Fruit fly (Drosophila melanogaster) whole organism, embryonic: ENCODE results near the gene Ndfip.

ENCODE experiments used
- Abd-B ChIP-seq: fragments of 200-800 bp; sonication (Bioruptor generic); optimal IDR thresholded peaks from 2 replicates; lab custom pipeline; 2018; ENCODE audit warnings: missing biosample characterization, mild to moderate bottlenecking, missing genetic modification characterization, moderate library complexity
- Adf1 ChIP-seq: fragments of 200-800 bp; sonication (Bioruptor generic); IDR thresholded peaks from 2 replicates; pipeline ENCODE4 v1.3.6; 2022; ENCODE audit warnings: missing biosample characterization, missing genetic modification characterization
- Atf3 ChIP-seq: fragments of 200-800 bp; sonication (Bioruptor generic); optimal IDR thresholded peaks from 3 replicates; lab custom pipeline; 2016; ENCODE audit warnings: missing biosample characterization, missing genetic modification characterization
- Atf6 ChIP-seq: fragments of 200-800 bp; sonication (Bioruptor generic); IDR thresholded peaks from 2 replicates; pipeline ENCODE4 v1.3.6; 2022; ENCODE audit warnings: missing biosample characterization, missing genetic modification characterization
- Bteb2 ChIP-seq: fragments of 200-800 bp; sonication (Bioruptor generic); optimal IDR thresholded peaks from 2 replicates; lab custom pipeline; 2016; ENCODE audit warnings: missing biosample characterization, missing genetic modification characterization
- CG10431 ChIP-seq: fragments of 200-800 bp; sonication (Bioruptor generic); optimal IDR thresholded peaks from 3 replicates; lab custom pipeline; 2018; ENCODE audit warnings: missing biosample characterization, mild to moderate bottlenecking, missing genetic modification characterization
- CG11560 ChIP-seq: fragments of 200-800 bp; sonication (Bioruptor generic); IDR thresholded peaks from 3 replicates; pipeline ENCODE4 v1.3.6; 2022; ENCODE audit warnings: missing biosample characterization, missing genetic modification characterization
- CG12236 ChIP-seq: fragments of 200-800 bp; sonication (Bioruptor generic); optimal IDR thresholded peaks from 2 replicates; lab custom pipeline; 2016; ENCODE audit warnings: missing biosample characterization, missing genetic modification characterization
- CG14050 ChIP-seq: fragments of 200-800 bp; sonication (Bioruptor generic); IDR thresholded peaks from 3 replicates; pipeline ENCODE4 v1.3.6; 2022; ENCODE audit warnings: missing biosample characterization, missing genetic modification characterization
- CG15514 ChIP-seq: fragments of 200-800 bp; sonication (Bioruptor generic); optimal IDR thresholded peaks from 3 replicates; lab custom pipeline; 2017; ENCODE audit warnings: missing biosample characterization, missing genetic modification characterization, mild to moderate bottlenecking, moderate library complexity, missing genetic modification reagents
- CG2129 ChIP-seq: fragments of 200-800 bp; sonication (Bioruptor generic); IDR thresholded peaks from 2 replicates; pipeline ENCODE4 v1.3.6; 2022; ENCODE audit warnings: missing biosample characterization, missing genetic modification characterization; ENCODE audit not compliant: partially characterized antibody
- CG2678 ChIP-seq: fragments of 200-800 bp; sonication (Bioruptor generic); optimal IDR thresholded peaks from 3 replicates; lab custom pipeline; 2019; ENCODE audit warnings: missing biosample characterization, mild to moderate bottlenecking, missing genetic modification characterization, moderate library complexity
- CG2889 ChIP-seq: fragments of 200-800 bp; sonication (Bioruptor generic); IDR thresholded peaks from 3 replicates; pipeline ENCODE4 v1.3.6; 2022; ENCODE audit warnings: missing biosample characterization, missing genetic modification characterization
- CG30020 ChIP-seq: fragments of 200-800 bp; optimal IDR thresholded peaks from 2 replicates; lab custom pipeline; 2019; ENCODE audit warnings: missing biosample characterization, mild to moderate bottlenecking, missing genetic modification characterization, moderate library complexity
- CG30403 ChIP-seq: fragments of 200-800 bp; sonication (Bioruptor generic); optimal IDR thresholded peaks from 3 replicates; lab custom pipeline; 2016; ENCODE audit warnings: missing biosample characterization, missing genetic modification characterization
- CG5953 ChIP-seq: fragments of 200-800 bp; sonication (Bioruptor generic); IDR thresholded peaks from 2 replicates; pipeline ENCODE4 v1.3.6; 2022; ENCODE audit warnings: missing biosample characterization, missing genetic modification characterization
- CG8359 ChIP-seq: fragments of 200-800 bp; sonication (Bioruptor generic); optimal IDR thresholded peaks from 2 replicates; lab custom pipeline; 2017; ENCODE audit warnings: missing biosample characterization, mild to moderate bottlenecking, missing genetic modification characterization, borderline replicate concordance
- CG9932 ChIP-seq: fragments of 200-800 bp; sonication (Bioruptor generic); IDR thresholded peaks from 2 replicates; pipeline ENCODE4 v1.3.6; 2022; ENCODE audit warnings: missing biosample characterization, missing genetic modification characterization
- D19B ChIP-seq: fragments of 200-800 bp; sonication (Bioruptor generic); optimal IDR thresholded peaks from 2 replicates; lab custom pipeline; 2017; ENCODE audit warnings: missing biosample characterization, mild to moderate bottlenecking, missing genetic modification characterization
- Dad ChIP-seq: fragments of 200-800 bp; sonication (Bioruptor generic); optimal IDR thresholded peaks from 3 replicates; lab custom pipeline; 2016; ENCODE audit warnings: missing biosample characterization, missing genetic modification characterization
- Dll ChIP-seq: fragments of 200-800 bp; sonication (Bioruptor generic); IDR thresholded peaks from 4 replicates; pipeline ENCODE4 v1.3.6; 2022; ENCODE audit warnings: missing biosample characterization, missing genetic modification characterization; ENCODE audit not compliant: partially characterized antibody
- Dref ChIP-seq: fragments of 200-800 bp; sonication (Bioruptor generic); IDR thresholded peaks from 2 replicates; pipeline ENCODE4 v1.3.6; 2022; ENCODE audit warnings: missing biosample characterization, missing genetic modification characterization
- E2f1 ChIP-seq: fragments of 200-800 bp; sonication (Bioruptor generic); IDR thresholded peaks from 2 replicates; pipeline ENCODE4 v1.3.6; 2022; ENCODE audit warnings: missing biosample characterization, missing genetic modification characterization
- E2f2 ChIP-seq: fragments of 200-800 bp; sonication (Bioruptor generic); IDR thresholded peaks from 2 replicates; pipeline ENCODE4 v1.3.6; 2022; ENCODE audit warnings: missing biosample characterization, missing genetic modification characterization
- Gug ChIP-seq: fragments of 200-800 bp; sonication (Bioruptor generic); IDR thresholded peaks from 4 replicates; pipeline ENCODE4 v1.3.6; 2022; ENCODE audit warnings: missing biosample characterization, missing genetic modification characterization
- Hmx ChIP-seq: fragments of 200-800 bp; sonication (Bioruptor generic); optimal IDR thresholded peaks from 2 replicates; lab custom pipeline; 2016; ENCODE audit warnings: missing biosample characterization, missing genetic modification characterization
- Nf-YA ChIP-seq: fragments of 200-800 bp; sonication (Bioruptor generic); IDR thresholded peaks from 2 replicates; pipeline ENCODE4 v1.3.6; 2022; ENCODE audit warnings: missing biosample characterization, missing genetic modification characterization
- PHDP ChIP-seq: fragments of 200-800 bp; sonication (Bioruptor generic); optimal IDR thresholded peaks from 3 replicates; lab custom pipeline; 2018; ENCODE audit warnings: missing biosample characterization, mild to moderate bottlenecking, missing genetic modification characterization, moderate library complexity
- Rfx ChIP-seq: fragments of 200-800 bp; sonication (Bioruptor generic); IDR thresholded peaks from 2 replicates; pipeline ENCODE4 v1.3.6; 2022; ENCODE audit warnings: missing biosample characterization, missing genetic modification characterization
- Taf1 ChIP-seq: fragments of 200-800 bp; sonication (Bioruptor generic); IDR thresholded peaks from 2 replicates; pipeline ENCODE4 v1.3.6; 2022; ENCODE audit warnings: missing biosample characterization, missing genetic modification characterization
- Xrp1 ChIP-seq: fragments of 200-800 bp; sonication (Bioruptor generic); IDR thresholded peaks from 2 replicates; pipeline ENCODE4 v1.3.6; 2022; ENCODE audit warnings: missing biosample characterization, missing genetic modification characterization
- YL-1 ChIP-seq: fragments of 200-800 bp; sonication (Bioruptor generic); optimal IDR thresholded peaks from 3 replicates; lab custom pipeline; 2017; ENCODE audit warnings: missing biosample characterization, mild to moderate bottlenecking, missing genetic modification characterization
- ab ChIP-seq: fragments of 200-800 bp; sonication (Bioruptor generic); optimal IDR thresholded peaks from 2 replicates; lab custom pipeline; 2016; ENCODE audit warnings: missing biosample characterization, missing genetic modification characterization
- ase ChIP-seq: fragments of 200-800 bp; sonication (Bioruptor generic); IDR thresholded peaks from 3 replicates; pipeline ENCODE4 v1.3.6; 2022; ENCODE audit warnings: missing biosample characterization, missing genetic modification characterization
- chif ChIP-seq, 2 experiments: fragments of 200-800 bp; sonication (Bioruptor generic); optimal IDR thresholded peaks; 3 replicates each; lab custom pipeline; 2016; ENCODE audit warnings: missing biosample characterization in 2 of 2, missing genetic modification characterization in 2 of 2
- croc ChIP-seq: fragments of 200-800 bp; sonication (Bioruptor generic); conservative IDR thresholded peaks from 3 replicates; pipeline ENCODE4 v1.3.6; 2022; ENCODE audit warnings: missing biosample characterization, missing genetic modification characterization
- dan ChIP-seq: fragments of 200-800 bp; sonication (Bioruptor generic); IDR thresholded peaks from 2 replicates; pipeline ENCODE4 v1.3.6; 2022; ENCODE audit warnings: missing biosample characterization, missing genetic modification characterization
- eve ChIP-seq, 2 experiments: fragments of >200 bp; optimal IDR thresholded peaks; 2 replicates each; lab custom pipeline; 2017; ENCODE audit warnings: missing biosample characterization in 2 of 2, missing genetic modification characterization in 2 of 2
- gce ChIP-seq: fragments of 200-800 bp; sonication (Bioruptor generic); IDR thresholded peaks from 3 replicates; pipeline ENCODE4 v1.3.6; 2022; ENCODE audit warnings: missing biosample characterization, missing genetic modification characterization
- gro ChIP-seq: fragments of 200-800 bp; sonication (Bioruptor generic); optimal IDR thresholded peaks from 2 replicates; lab custom pipeline; 2016; ENCODE audit warnings: missing biosample characterization, missing genetic modification characterization
- nmo ChIP-seq: fragments of 200-800 bp; sonication (Bioruptor generic); optimal IDR thresholded peaks from 2 replicates; lab custom pipeline; 2018; ENCODE audit warnings: missing biosample characterization, mild to moderate bottlenecking, missing genetic modification characterization, moderate library complexity
- p53 ChIP-seq: fragments of 200-800 bp; sonication (Bioruptor generic); optimal IDR thresholded peaks from 2 replicates; lab custom pipeline; 2016; ENCODE audit warnings: missing biosample characterization, missing genetic modification characterization
- pan ChIP-seq, 4 experiments: fragments of >200 bp in 3 of 4; fragments of 200-800 bp in 1 of 4; sonication (Bioruptor generic) in 1 of 4; optimal IDR thresholded peaks in 3 of 4; IDR thresholded peaks in 1 of 4; 2 replicates each; pipeline versions ENCODE4 v1.3.6 to Lab custom; 2017 to 2022; ENCODE audit warnings: missing biosample characterization in 2 of 4, missing genetic modification characterization in 2 of 4, mixed read lengths in 1 of 4
- phol ChIP-seq: fragments of 200-800 bp; sonication (Bioruptor generic); optimal IDR thresholded peaks from 3 replicates; lab custom pipeline; 2018; ENCODE audit warnings: missing biosample characterization, mild to moderate bottlenecking, missing genetic modification characterization, moderate library complexity
- rib ChIP-seq: fragments of 200-800 bp; sonication (Bioruptor generic); IDR thresholded peaks from 2 replicates; pipeline ENCODE4 v1.3.6; 2022; ENCODE audit warnings: missing biosample characterization, missing genetic modification characterization
- shn ChIP-seq: fragments of 200-800 bp; sonication (Bioruptor generic); optimal IDR thresholded peaks from 3 replicates; lab custom pipeline; 2016; ENCODE audit warnings: missing biosample characterization, missing genetic modification characterization
- sisA ChIP-seq: fragments of 200-800 bp; sonication (Bioruptor generic); IDR thresholded peaks from 2 replicates; pipeline ENCODE4 v1.3.6; 2022; ENCODE audit warnings: missing biosample characterization, missing genetic modification characterization
- sna ChIP-seq: fragments of 200-800 bp; sonication (Bioruptor generic); IDR thresholded peaks from 2 replicates; pipeline ENCODE4 v1.3.6; 2022; ENCODE audit warnings: missing biosample characterization, missing genetic modification characterization; ENCODE audit not compliant: partially characterized antibody
- tx ChIP-seq: fragments of 200-800 bp; sonication (Bioruptor generic); optimal IDR thresholded peaks from 2 replicates; lab custom pipeline; 2016; ENCODE audit warnings: missing biosample characterization, missing genetic modification characterization
- zen2 ChIP-seq: fragments of 200-800 bp; sonication (Bioruptor generic); IDR thresholded peaks from 3 replicates; pipeline ENCODE4 v1.3.6; 2022; ENCODE audit warnings: missing biosample characterization, missing genetic modification characterization; ENCODE audit not compliant: partially characterized antibody
- zfh1 ChIP-seq: fragments of 200-800 bp; sonication (Bioruptor generic); IDR thresholded peaks from 3 replicates; pipeline ENCODE4 v1.3.6; 2022; ENCODE audit warnings: missing biosample characterization, missing genetic modification characterization

The Ndfip gene

DNA sequence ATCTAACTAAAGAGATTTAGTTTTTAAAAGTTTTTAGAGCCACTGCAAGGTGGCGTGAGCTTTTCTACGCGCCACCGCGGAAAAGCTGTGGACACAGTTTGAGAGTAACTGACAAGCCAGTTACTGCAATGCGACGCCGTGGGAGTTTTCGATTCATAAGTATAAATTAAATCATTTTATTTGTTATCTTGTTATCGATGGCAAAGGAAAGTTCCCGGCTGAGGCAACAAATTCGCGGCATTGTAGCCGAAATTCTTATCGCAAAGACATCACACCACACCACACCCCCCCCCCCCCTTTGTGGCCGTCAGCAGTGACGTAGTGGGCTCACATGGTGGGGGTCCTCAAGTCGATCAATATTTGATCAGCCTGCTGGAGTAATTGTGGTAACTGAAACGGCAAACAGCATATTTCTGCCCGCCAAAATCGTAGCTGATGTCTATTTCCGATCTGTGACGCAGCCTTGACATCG lies 1.8 kb upstream of the Ndfip start (continued):
- peak; percentile 8 for TF ChIP-seq D19B (GFP tag; lab: Kevin White, UChicago)
- no peak for TF ChIP-seq p53 (GFP tag; lab: Kevin White, UChicago)
- peak; percentile 70 for TF ChIP-seq CG15514 (GFP tag; lab: Kevin White, UChicago)
- no peak for TF ChIP-seq gce (GFP tag; lab: Robert Waterston, UW)
- peak; percentile 37 for TF ChIP-seq PHDP (tag; lab: Kevin White, UChicago)
- no peak for TF ChIP-seq Nf-YA (GFP tag; lab: Robert Waterston, UW)
- TF ChIP-seq zfh1 (GFP tag; lab: Robert Waterston, UW) = peak; percentile 51; the same call in 1 of the 3 replicates
- no peak for TF ChIP-seq zen2 (GFP tag; lab: Robert Waterston, UW)
- no peak for TF ChIP-seq dan
- TF ChIP-seq CG2678 = peak; percentile 60
- no peak for TF ChIP-seq Dad
- peak; percentile 35; the same call in 1 of the 2 replicates for TF ChIP-seq CG9932 (GFP tag; lab: Robert Waterston, UW)
- TF ChIP-seq Abd-B = no peak
- no peak for TF ChIP-seq Gug (GFP tag; lab: Robert Waterston, UW)
- no peak for TF ChIP-seq Dll
- TF ChIP-seq nmo (GFP tag; lab: Kevin White, UChicago) = peak; percentile 1
- no peak for TF ChIP-seq pan (optimal IDR thresholded peaks at IDR 0.05; lab: Kevin White, UChicago)
- peak in 1 of 2 experiments; percentile 54 for TF ChIP-seq pan (GFP tag; optimal IDR thresholded peaks at IDR 0.05 in 1 of 2, IDR thresholded peaks at IDR 0.05 in 1 of 2)
- peak; percentile 54; the same call in 1 of the 2 replicates for TF ChIP-seq E2f2 (GFP tag; lab: Robert Waterston, UW)
- no peak for TF ChIP-seq eve (GFP tag; optimal IDR thresholded peaks at IDR 0.05; lab: Kevin White, UChicago)
- TF ChIP-seq CG14050 = no peak
- TF ChIP-seq croc = no peak
- TF ChIP-seq CG11560 (tag; lab: Robert Waterston, UW) = no peak
- no peak for TF ChIP-seq CG2129 (GFP tag; lab: Robert Waterston, UW)
- TF ChIP-seq CG5953 (GFP tag; lab: Robert Waterston, UW) = no peak
- no peak for TF ChIP-seq YL-1 (GFP tag; lab: Kevin White, UChicago)
- TF ChIP-seq chif (GFP tag; optimal IDR thresholded peaks at IDR 0.05; lab: Kevin White, UChicago) = no peak
- no peak for TF ChIP-seq shn (GFP tag; lab: Kevin White, UChicago)
- TF ChIP-seq sna (GFP tag; lab: Robert Waterston, UW) = no peak
- no peak for TF ChIP-seq phol (tag; lab: Kevin White, UChicago)
- TF ChIP-seq Dref (GFP tag; lab: Robert Waterston, UW) = no peak
- no peak for TF ChIP-seq CG30020
- TF ChIP-seq CG12236 (GFP tag; lab: Kevin White, UChicago) = no peak
- no peak for TF ChIP-seq Taf1 (GFP tag; lab: Robert Waterston, UW)
- no peak for TF ChIP-seq tx
- TF ChIP-seq CG30403 (GFP tag; lab: Kevin White, UChicago) = no peak
- TF ChIP-seq E2f1 (GFP tag; lab: Robert Waterston, UW) = peak; percentile 9; the same call in 1 of the 2 replicates
- TF ChIP-seq Rfx = peak; percentile 50; the same call in 1 of the 2 replicates
- TF ChIP-seq Xrp1 (GFP tag; lab: Robert Waterston, UW) = peak; percentile 56
- TF ChIP-seq Atf6 (GFP tag; lab: Robert Waterston, UW) = peak; percentile 62; the same call in 1 of the 2 replicates
- no peak for TF ChIP-seq sisA (GFP tag; lab: Robert Waterston, UW)
- no peak for TF ChIP-seq Atf3 (GFP tag; lab: Kevin White, UChicago)
- TF ChIP-seq ase (GFP tag; lab: Robert Waterston, UW) = 0 out of 3 replicates have a peak, but pooled peaks have one; percentile 15
- TF ChIP-seq CG10431 (GFP tag; lab: Kevin White, UChicago) = no peak
- TF ChIP-seq rib = no peak
- no peak for TF ChIP-seq Bteb2 (GFP tag; lab: Kevin White, UChicago)
- TF ChIP-seq gro (GFP tag; lab: Kevin White, UChicago) = no peak
- no peak for TF ChIP-seq ab (GFP tag; lab: Kevin White, UChicago)
- 0 out of 3 replicates have a peak, but pooled peaks have one; percentile 20 for TF ChIP-seq CG2889
- TF ChIP-seq Hmx (GFP tag; lab: Kevin White, UChicago) = no peak
- no peak for TF ChIP-seq CG8359 (GFP tag; lab: Kevin White, UChicago)
- TF ChIP-seq Adf1 (GFP tag; lab: Robert Waterston, UW) = peak; percentile 35
